Worm (Caenorhabditis elegans): ENCODE results near the gene catp-2.

DNA sequence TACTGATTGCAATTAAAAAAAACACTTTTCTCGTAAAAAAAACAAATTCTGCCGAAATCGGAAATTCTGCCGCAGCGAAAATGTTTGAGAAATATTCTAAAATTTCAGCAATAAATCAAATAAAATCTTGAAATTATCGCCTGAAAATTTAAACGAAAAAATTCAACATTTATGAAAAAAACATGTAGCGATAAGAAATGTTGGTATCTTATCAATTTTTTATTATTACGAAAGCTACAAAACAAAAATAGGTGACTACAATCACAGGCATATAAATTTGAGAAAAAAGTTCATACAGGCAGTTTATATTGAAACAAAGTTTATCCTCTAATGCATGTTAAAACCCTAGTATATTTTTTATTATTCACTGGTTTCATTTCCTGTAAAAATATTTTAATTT, 28.6 kb upstream of the catp-2 start, which contains the start of gene ugt-14:
- TF ChIP-seq ama-1 (optimal IDR thresholded peaks at IDR 0.05), result no peak
- no peak for TF ChIP-seq hmbx-1 (tag; optimal IDR thresholded peaks at IDR 0.05)
- no peak for TF ChIP-seq tbx-37 (GFP tag; conservative IDR thresholded peaks at IDR 0.05)
- TF ChIP-seq B0310.2 (tag; optimal IDR thresholded peaks at IDR 0.05), result no peak
- no peak for TF ChIP-seq flt-1 (GFP tag; IDR thresholded peaks at IDR 0.05)
- TF ChIP-seq hnd-1 (tag; optimal IDR thresholded peaks at IDR 0.05), result no peak
- TF ChIP-seq tbx-11 (GFP tag; IDR thresholded peaks at IDR 0.05), result no peak
- TF ChIP-seq sea-1 (GFP tag; conservative IDR thresholded peaks at IDR 0.05), result no peak

All from whole organism, early embryonic.